Worm (Caenorhabditis elegans) whole organism, midembryonic: ENCODE data around the gene srt-8.

Experiments used
- T22C8.4 ChIP-seq: fragments of 200-800 bp; sonication (Bioruptor generic); IDR thresholded peaks from 2 replicates; pipeline ENCODE4 v1.3.6; 2022; ENCODE audit warnings: missing genetic modification characterization, missing compliant biosample characterization
- cog-1 ChIP-seq: sonication (generic microtip); optimal IDR thresholded peaks from 2 replicates; lab custom pipeline; 2016; ENCODE audit warnings: missing genetic modification characterization, missing compliant biosample characterization
- flt-1 ChIP-seq: fragments of 200-800 bp; sonication (Bioruptor generic); IDR thresholded peaks from 2 replicates; pipeline ENCODE4 v1.3.6; 2022; ENCODE audit warnings: missing genetic modification characterization, missing compliant biosample characterization
- klf-2 ChIP-seq: fragments of 200-800 bp; sonication (Bioruptor generic); conservative IDR thresholded peaks from 2 replicates; pipeline ENCODE4 v1.3.6; 2022; ENCODE audit warnings: missing genetic modification reagents, missing genetic modification characterization, missing compliant biosample characterization
- med-1 ChIP-seq: sonication (generic microtip); optimal IDR thresholded peaks from 2 replicates; lab custom pipeline; 2017; ENCODE audit warnings: missing genetic modification characterization, mild to moderate bottlenecking, missing compliant biosample characterization, antibody characterized with exemption, missing genetic modification reagents; ENCODE audit not compliant: insufficient read depth
- ref-1 ChIP-seq: fragments of 200-800 bp; sonication (Bioruptor generic); conservative IDR thresholded peaks from 2 replicates; pipeline ENCODE4 v1.3.6; 2022; ENCODE audit warnings: missing genetic modification reagents, missing genetic modification characterization, missing compliant biosample characterization
- tab-1 ChIP-seq: fragments of 200-800 bp; sonication (Bioruptor generic); IDR thresholded peaks from 2 replicates; pipeline ENCODE4 v1.3.6; 2022; ENCODE audit warnings: missing genetic modification characterization, missing compliant biosample characterization
- ztf-23 ChIP-seq: fragments of 200-800 bp; sonication (Bioruptor generic); IDR thresholded peaks from 2 replicates; pipeline ENCODE4 v1.3.6; 2022; ENCODE audit warnings: missing genetic modification reagents, missing genetic modification characterization, missing compliant biosample characterization

DNA sequence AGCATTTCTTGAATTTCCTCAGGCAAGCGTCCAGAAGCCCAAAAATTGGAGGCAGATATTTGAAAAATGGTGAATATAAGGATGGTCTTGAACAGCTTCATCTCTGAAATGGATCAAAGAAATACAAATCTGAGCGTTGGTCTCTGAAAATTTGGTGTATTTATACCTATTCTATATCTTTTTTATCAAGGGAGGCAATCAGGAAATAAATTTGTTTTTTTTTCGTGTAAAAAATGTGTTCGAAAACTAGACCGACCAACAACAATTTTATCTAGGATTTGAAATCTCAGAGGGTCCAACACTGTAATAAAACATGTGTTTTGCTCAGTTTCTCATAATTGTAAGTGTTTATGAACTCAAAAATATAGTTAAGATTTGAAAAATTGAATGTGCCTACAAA lies 35.4 kb downstream of the srt-8 start, which contains the start of gene srt-56:
- no peak for TF ChIP-seq flt-1 (GFP tag; lab: Robert Waterston, UW)
- no peak for TF ChIP-seq ref-1 (GFP tag; lab: Robert Waterston, UW)
- no peak for TF ChIP-seq med-1 (GFP tag; lab: Kevin White, UChicago)
- no peak for TF ChIP-seq cog-1 (tag; lab: Kevin White, UChicago)
- TF ChIP-seq tab-1 (GFP tag; lab: Robert Waterston, UW), result no peak
- no peak for TF ChIP-seq ztf-23 (GFP tag; lab: Robert Waterston, UW)
- no peak for TF ChIP-seq klf-2 (GFP tag; lab: Robert Waterston, UW)
- TF ChIP-seq T22C8.4 (GFP tag; lab: Robert Waterston, UW), result no peak
